Fruit fly (Drosophila melanogaster) whole organism, embryonic: Measurements from ENCODE around the gene Tsp5D.
A peak's percentile ranks its signal among the peaks of the same experiment; 100 is the strongest.

Experiments used
- B-H1 ChIP-seq: fragments of 200-800 bp; sonication (Bioruptor generic); IDR thresholded peaks from 3 replicates; pipeline ENCODE4 v1.3.6; 2022; ENCODE audit warnings: missing biosample characterization, missing genetic modification characterization
- CG10543 ChIP-seq: fragments of 200-800 bp; sonication (Bioruptor generic); optimal IDR thresholded peaks from 3 replicates; lab custom pipeline; 2017; ENCODE audit warnings: missing biosample characterization, mild to moderate bottlenecking, missing genetic modification characterization, moderate library complexity
- CG10959 ChIP-seq: fragments of 200-800 bp; sonication (Bioruptor generic); IDR thresholded peaks from 2 replicates; pipeline ENCODE4 v1.3.6; 2022; ENCODE audit warnings: missing biosample characterization, missing genetic modification characterization
- CG11247 ChIP-seq: fragments of 200-800 bp; sonication (Bioruptor generic); IDR thresholded peaks from 2 replicates; pipeline ENCODE4 v1.3.6; 2022; ENCODE audit warnings: missing biosample characterization, missing genetic modification characterization
- CG11398 ChIP-seq: fragments of 200-800 bp; sonication (Bioruptor generic); optimal IDR thresholded peaks from 2 replicates; lab custom pipeline; 2016; ENCODE audit warnings: missing biosample characterization, missing genetic modification characterization
- CG15269 ChIP-seq: fragments of 200-800 bp; sonication (Bioruptor generic); optimal IDR thresholded peaks from 2 replicates; lab custom pipeline; 2018; ENCODE audit warnings: missing biosample characterization, mild to moderate bottlenecking, missing genetic modification characterization, moderate library complexity
- CG1602 ChIP-seq: fragments of 200-800 bp; sonication (Bioruptor generic); optimal IDR thresholded peaks from 3 replicates; lab custom pipeline; 2016; ENCODE audit warnings: missing biosample characterization, missing genetic modification characterization
- CG1603 ChIP-seq: fragments of 200-800 bp; sonication (Bioruptor generic); optimal IDR thresholded peaks from 2 replicates; lab custom pipeline; 2019; ENCODE audit warnings: missing biosample characterization, mild to moderate bottlenecking, missing genetic modification characterization, moderate library complexity
- CG17328 ChIP-seq: fragments of 200-800 bp; sonication (Bioruptor generic); IDR thresholded peaks from 2 replicates; pipeline ENCODE4 v1.3.6; 2022; ENCODE audit warnings: missing biosample characterization, missing genetic modification characterization
- CG17912 ChIP-seq: fragments of 200-800 bp; sonication (Bioruptor generic); optimal IDR thresholded peaks from 2 replicates; lab custom pipeline; 2018; ENCODE audit warnings: missing biosample characterization, mild to moderate bottlenecking, missing genetic modification characterization
- CG2116 ChIP-seq: fragments of 200-800 bp; sonication (Bioruptor generic); optimal IDR thresholded peaks from 3 replicates; lab custom pipeline; 2018; ENCODE audit warnings: missing biosample characterization, mild to moderate bottlenecking, missing genetic modification characterization
- CG30431 ChIP-seq: fragments of 200-800 bp; sonication (Bioruptor generic); optimal IDR thresholded peaks from 2 replicates; lab custom pipeline; 2017; ENCODE audit warnings: missing biosample characterization, missing genetic modification characterization
- CG32772 ChIP-seq: fragments of 200-800 bp; sonication (Bioruptor generic); IDR thresholded peaks from 2 replicates; pipeline ENCODE4 v1.3.6; 2022; ENCODE audit warnings: missing biosample characterization, missing genetic modification characterization
- CG3281 ChIP-seq: fragments of 200-800 bp; sonication (Bioruptor generic); optimal IDR thresholded peaks from 3 replicates; lab custom pipeline; 2017; ENCODE audit warnings: missing biosample characterization, mild to moderate bottlenecking, missing genetic modification characterization
- CG4282 ChIP-seq: fragments of 200-800 bp; sonication (Bioruptor generic); optimal IDR thresholded peaks from 2 replicates; lab custom pipeline; 2016; ENCODE audit warnings: missing biosample characterization, missing genetic modification characterization
- CG4328 ChIP-seq: fragments of 200-800 bp; sonication (Bioruptor generic); optimal IDR thresholded peaks from 3 replicates; lab custom pipeline; 2017; ENCODE audit warnings: missing biosample characterization, missing genetic modification reagents, missing genetic modification characterization
- CG4730 ChIP-seq: fragments of 200-800 bp; sonication (Bioruptor generic); IDR thresholded peaks from 2 replicates; pipeline ENCODE4 v1.3.6; 2022; ENCODE audit warnings: missing biosample characterization, missing genetic modification characterization
- CG5180 ChIP-seq: fragments of 200-800 bp; sonication (Bioruptor generic); optimal IDR thresholded peaks from 3 replicates; lab custom pipeline; 2017; ENCODE audit warnings: missing biosample characterization, missing genetic modification characterization, mild to moderate bottlenecking, moderate library complexity, missing genetic modification reagents
- CG5245 ChIP-seq: fragments of 200-800 bp; sonication (Bioruptor generic); optimal IDR thresholded peaks from 3 replicates; lab custom pipeline; 2016; ENCODE audit warnings: missing biosample characterization, missing genetic modification characterization
- CG6272 ChIP-seq: fragments of 200-800 bp; sonication (Bioruptor generic); IDR thresholded peaks from 2 replicates; pipeline ENCODE4 v1.3.6; 2022; ENCODE audit warnings: missing biosample characterization, missing genetic modification characterization
- CG7745 ChIP-seq: fragments of 200-800 bp; sonication (Bioruptor generic); optimal IDR thresholded peaks from 2 replicates; lab custom pipeline; 2018; ENCODE audit warnings: missing biosample characterization, mild to moderate bottlenecking, missing genetic modification characterization, moderate library complexity
- CG7839 ChIP-seq: fragments of 200-800 bp; sonication (Bioruptor generic); optimal IDR thresholded peaks from 3 replicates; lab custom pipeline; 2018; ENCODE audit warnings: missing biosample characterization, mild to moderate bottlenecking, missing genetic modification characterization, moderate library complexity
- CG8388 ChIP-seq: fragments of 200-800 bp; sonication (Bioruptor generic); optimal IDR thresholded peaks from 2 replicates; lab custom pipeline; 2019; ENCODE audit warnings: missing biosample characterization, mild to moderate bottlenecking, missing genetic modification characterization, moderate library complexity
- Hmr ChIP-seq: fragments of 200-800 bp; sonication (Bioruptor generic); optimal IDR thresholded peaks from 3 replicates; lab custom pipeline; 2017; ENCODE audit warnings: mild to moderate bottlenecking, missing biosample characterization, missing genetic modification reagents, missing genetic modification characterization
- Jarid2 ChIP-seq: fragments of 200-800 bp; sonication (Bioruptor generic); optimal IDR thresholded peaks from 3 replicates; lab custom pipeline; 2017; ENCODE audit warnings: mild to moderate bottlenecking, missing biosample characterization, missing genetic modification reagents, missing genetic modification characterization
- Lhr ChIP-seq: fragments of 200-800 bp; sonication (Bioruptor generic); optimal IDR thresholded peaks from 3 replicates; lab custom pipeline; 2017; ENCODE audit warnings: mild to moderate bottlenecking, missing biosample characterization, missing genetic modification reagents, missing genetic modification characterization
- MTF-1 ChIP-seq: fragments of 200-800 bp; sonication (Bioruptor generic); optimal IDR thresholded peaks from 2 replicates; lab custom pipeline; 2018; ENCODE audit warnings: missing biosample characterization, mild to moderate bottlenecking, missing genetic modification characterization, borderline replicate concordance
- Mad ChIP-seq: fragments of 200-800 bp; sonication (Bioruptor generic); optimal IDR thresholded peaks from 2 replicates; lab custom pipeline; 2016; ENCODE audit warnings: missing biosample characterization, missing genetic modification characterization
- Meics ChIP-seq: fragments of 200-800 bp; sonication (Bioruptor generic); optimal IDR thresholded peaks from 2 replicates; lab custom pipeline; 2017; ENCODE audit warnings: missing biosample characterization, mild to moderate bottlenecking, missing genetic modification characterization
- Nf-YB ChIP-seq: fragments of 200-800 bp; sonication (Bioruptor generic); optimal IDR thresholded peaks from 3 replicates; lab custom pipeline; 2019; ENCODE audit warnings: missing biosample characterization, mild to moderate bottlenecking, missing genetic modification characterization, moderate library complexity
- Trl ChIP-seq, 3 experiments: fragments of >200 bp in 2 of 3; fragments of 200-800 bp in 1 of 3; sonication (Bioruptor generic) in 1 of 3; optimal IDR thresholded peaks; 2 replicates in 1 of 3; 3 replicates in 2 of 3; lab custom pipeline; 2016 to 2017; ENCODE audit warnings: missing biosample characterization in 1 of 3, missing genetic modification characterization in 1 of 3
- cas ChIP-seq: fragments of 200-800 bp; sonication (Bioruptor generic); IDR thresholded peaks from 2 replicates; pipeline ENCODE4 v1.3.6; 2022; ENCODE audit warnings: missing biosample characterization, missing genetic modification characterization
- da ChIP-seq: fragments of 200-800 bp; sonication (Bioruptor generic); optimal IDR thresholded peaks from 2 replicates; lab custom pipeline; 2016; ENCODE audit warnings: missing biosample characterization, missing genetic modification characterization
- en ChIP-seq: fragments of 200-800 bp; sonication (Bioruptor generic); optimal IDR thresholded peaks from 2 replicates; lab custom pipeline; 2016; ENCODE audit warnings: missing biosample characterization, missing genetic modification characterization
- fd96Cb ChIP-seq: fragments of 200-800 bp; sonication (Bioruptor generic); optimal IDR thresholded peaks from 2 replicates; lab custom pipeline; 2018; ENCODE audit warnings: missing biosample characterization, mild to moderate bottlenecking, missing genetic modification characterization, moderate library complexity
- fu2 ChIP-seq: fragments of 200-800 bp; sonication (Bioruptor generic); optimal IDR thresholded peaks from 2 replicates; lab custom pipeline; 2016; ENCODE audit warnings: missing biosample characterization, missing genetic modification characterization
- her ChIP-seq: fragments of 200-800 bp; sonication (Bioruptor generic); optimal IDR thresholded peaks from 2 replicates; lab custom pipeline; 2016; ENCODE audit warnings: missing biosample characterization, missing genetic modification characterization
- jing ChIP-seq: fragments of 200-800 bp; sonication (Bioruptor generic); optimal IDR thresholded peaks from 2 replicates; lab custom pipeline; 2018; ENCODE audit warnings: missing biosample characterization, mild to moderate bottlenecking, missing genetic modification characterization
- kni ChIP-seq: fragments of 200-800 bp; sonication (Bioruptor generic); optimal IDR thresholded peaks from 3 replicates; lab custom pipeline; 2017; ENCODE audit warnings: mild to moderate bottlenecking, missing biosample characterization, missing genetic modification reagents, missing genetic modification characterization
- lola ChIP-seq, 3 experiments: fragments of >200 bp in 2 of 3; fragments of 200-800 bp in 1 of 3; sonication (Bioruptor generic) in 1 of 3; optimal IDR thresholded peaks; 2 replicates each; lab custom pipeline; 2017 to 2019; ENCODE audit warnings: missing biosample characterization in 3 of 3, missing genetic modification characterization in 3 of 3, mild to moderate bottlenecking in 1 of 3, moderate library complexity in 1 of 3
- mam ChIP-seq: fragments of 200-800 bp; sonication (Bioruptor generic); optimal IDR thresholded peaks from 3 replicates; lab custom pipeline; 2016; ENCODE audit warnings: missing biosample characterization, missing genetic modification characterization
- onecut ChIP-seq: fragments of 200-800 bp; sonication (Bioruptor generic); IDR thresholded peaks from 2 replicates; pipeline ENCODE4 v1.3.6; 2022; ENCODE audit warnings: missing biosample characterization, missing genetic modification characterization
- org-1 ChIP-seq: fragments of 200-800 bp; sonication (Bioruptor generic); optimal IDR thresholded peaks from 2 replicates; lab custom pipeline; 2017; ENCODE audit warnings: missing biosample characterization, missing genetic modification characterization
- otp ChIP-seq: fragments of 200-800 bp; sonication (Bioruptor generic); IDR thresholded peaks from 3 replicates; pipeline ENCODE4, ENCODE4 v1.3.6; 2022; ENCODE audit warnings: missing biosample characterization, missing genetic modification characterization
- psq ChIP-seq: fragments of 200-800 bp; sonication (Bioruptor generic); optimal IDR thresholded peaks from 2 replicates; lab custom pipeline; 2017; ENCODE audit warnings: missing biosample characterization, missing genetic modification characterization
- ranshi ChIP-seq: fragments of 200-800 bp; sonication (Bioruptor generic); IDR thresholded peaks from 2 replicates; pipeline ENCODE4 v1.3.6; 2022; ENCODE audit warnings: missing biosample characterization, missing genetic modification characterization
- sna ChIP-seq: fragments of 200-800 bp; sonication (Bioruptor generic); IDR thresholded peaks from 2 replicates; pipeline ENCODE4 v1.3.6; 2022; ENCODE audit warnings: missing biosample characterization, missing genetic modification characterization; ENCODE audit not compliant: partially characterized antibody
- tup ChIP-seq: fragments of 200-800 bp; sonication (Bioruptor generic); optimal IDR thresholded peaks from 2 replicates; lab custom pipeline; 2016; ENCODE audit warnings: missing biosample characterization, mild to moderate bottlenecking, missing genetic modification characterization, moderate library complexity
- twi ChIP-seq: fragments of 200-800 bp; optimal IDR thresholded peaks from 2 replicates; lab custom pipeline; 2019; ENCODE audit warnings: missing biosample characterization, mild to moderate bottlenecking, missing genetic modification characterization, moderate library complexity
- z ChIP-seq: fragments of 200-800 bp; sonication (Bioruptor generic); IDR thresholded peaks from 3 replicates; pipeline ENCODE4 v1.3.6; 2022; ENCODE audit warnings: missing biosample characterization, missing genetic modification characterization

Gene Tsp5D

DNA sequence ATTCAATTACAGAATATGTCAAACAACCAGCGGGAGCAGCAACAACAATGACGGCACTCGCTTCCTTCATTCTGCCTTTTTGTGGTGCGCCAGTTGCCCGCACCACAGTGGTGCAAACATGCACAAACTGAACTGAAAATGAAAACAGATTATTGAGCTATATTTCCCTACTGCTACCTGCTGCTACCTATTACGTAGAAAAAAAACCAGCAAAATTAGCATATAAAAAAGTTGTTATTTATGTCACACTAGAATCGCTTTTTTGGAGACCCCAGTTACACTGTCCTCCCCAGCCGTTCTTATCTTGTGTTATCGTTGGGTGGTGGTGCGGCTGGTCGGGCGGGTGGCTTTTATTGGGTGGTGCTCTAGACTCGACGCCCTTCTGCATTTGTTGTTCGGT, 22.9 kb upstream of the Tsp5D start (continued):
- no peak for TF ChIP-seq CG17912 (GFP tag; lab: Kevin White, UChicago)
- TF ChIP-seq lola (GFP tag; optimal IDR thresholded peaks at IDR 0.05; lab: Kevin White, UChicago), result peak in 1 of 3 experiments; percentile 31
- peak; percentile 93 for TF ChIP-seq CG32772 (GFP tag; lab: Robert Waterston, UW)
- TF ChIP-seq CG11247 (GFP tag; lab: Robert Waterston, UW), result peak; percentile 84
- TF ChIP-seq CG4730 (GFP tag; lab: Robert Waterston, UW), result peak; percentile 85
- TF ChIP-seq CG10543 (GFP tag; lab: Kevin White, UChicago), result no peak
- TF ChIP-seq sna (GFP tag; lab: Robert Waterston, UW), result no peak
- peak; percentile 89 for TF ChIP-seq otp (GFP tag; lab: Robert Waterston, UW)
- TF ChIP-seq CG4282, result peak; percentile 5
- TF ChIP-seq Nf-YB (GFP tag; lab: Kevin White, UChicago), result peak; percentile 49
- peak; percentile 15 for TF ChIP-seq twi (tag; lab: Kevin White, UChicago)
- TF ChIP-seq CG11398, result peak; percentile 66
- no peak for TF ChIP-seq CG7745 (tag; lab: Kevin White, UChicago)
- peak; percentile 79 for TF ChIP-seq fd96Cb
- peak; percentile 26 for TF ChIP-seq Lhr
- peak; percentile 41 for TF ChIP-seq psq (GFP tag; lab: Kevin White, UChicago)
- TF ChIP-seq B-H1 (GFP tag; lab: Robert Waterston, UW), result peak; percentile 87
- peak; percentile 86 for TF ChIP-seq mam
- peak; percentile 64 for TF ChIP-seq CG8388 (GFP tag; lab: Kevin White, UChicago)
- TF ChIP-seq da, result no peak
- peak; percentile 87 for TF ChIP-seq CG1603 (tag; lab: Kevin White, UChicago)
- peak; percentile 17 for TF ChIP-seq Jarid2 (GFP tag; lab: Kevin White, UChicago)
- peak; percentile 76 for TF ChIP-seq org-1 (GFP tag; lab: Kevin White, UChicago)
- TF ChIP-seq CG17328 (GFP tag; lab: Robert Waterston, UW), result peak; percentile 88
- peak; percentile 80 for TF ChIP-seq her
- TF ChIP-seq CG3281, result peak; percentile 78
- TF ChIP-seq jing (GFP tag; lab: Kevin White, UChicago), result peak; percentile 58
- no peak for TF ChIP-seq z
- peak; percentile 81 for TF ChIP-seq CG5245 (GFP tag; lab: Kevin White, UChicago)
- peak; percentile 53 for TF ChIP-seq Mad
- TF ChIP-seq Meics (GFP tag; lab: Kevin White, UChicago), result peak; percentile 83
- TF ChIP-seq MTF-1, result peak; percentile 38
- peak; percentile 51 for TF ChIP-seq CG5180
- peak; percentile 87 for TF ChIP-seq ranshi (GFP tag; lab: Robert Waterston, UW)
- TF ChIP-seq CG1602 (GFP tag; lab: Kevin White, UChicago), result peak; percentile 77
- TF ChIP-seq CG2116, result no peak
- TF ChIP-seq Hmr, result peak; percentile 83
- TF ChIP-seq kni, result no peak
- TF ChIP-seq tup (GFP tag; lab: Kevin White, UChicago), result peak; percentile 13
- TF ChIP-seq CG10959 (GFP tag; lab: Robert Waterston, UW), result peak; percentile 71
- TF ChIP-seq Trl (optimal IDR thresholded peaks at IDR 0.05; lab: Kevin White, UChicago), result no peak
- TF ChIP-seq Trl (GFP tag; optimal IDR thresholded peaks at IDR 0.05; lab: Kevin White, UChicago), result peak; percentile 84
- peak; percentile 78 for TF ChIP-seq CG15269
- no peak for TF ChIP-seq CG4328
- TF ChIP-seq cas (GFP tag; lab: Robert Waterston, UW), result no peak
- TF ChIP-seq onecut (GFP tag; lab: Robert Waterston, UW), result peak; percentile 77
- peak; percentile 60 for TF ChIP-seq en (GFP tag; lab: Kevin White, UChicago)
- TF ChIP-seq fu2 (GFP tag; lab: Kevin White, UChicago), result peak; percentile 35
- peak; percentile 61 for TF ChIP-seq CG30431 (GFP tag; lab: Kevin White, UChicago)
- TF ChIP-seq CG6272, result peak; percentile 82
- peak; percentile 88 for TF ChIP-seq CG7839
